Fruit fly (Drosophila melanogaster) whole organism: ENCODE results near the gene Mco3.

Experiments used
- Dll ChIP-seq: fragments of >200 bp; optimal IDR thresholded peaks from 2 replicates; lab custom pipeline; 2017
- pan ChIP-seq: fragments of >200 bp; optimal IDR thresholded peaks from 2 replicates; lab custom pipeline; 2017
- usp ChIP-seq: fragments of >200 bp; optimal IDR thresholded peaks from 2 replicates; lab custom pipeline; 2017; ENCODE audit warnings: missing biosample characterization, missing genetic modification characterization, mixed read lengths

dm6 chr3R:25855594-25856305 is 41.5 kb upstream of the Mco3 start, which contains the start of gene CG5890:
- TF ChIP-seq usp (GFP tag; lab: Kevin White, UChicago), result no peak
- TF ChIP-seq Dll (lab: Kevin White, UChicago), result no peak
- TF ChIP-seq pan (lab: Kevin White, UChicago), result no peak
